Worm (Caenorhabditis elegans): ENCODE results near the gene T08G5.1.

DNA sequence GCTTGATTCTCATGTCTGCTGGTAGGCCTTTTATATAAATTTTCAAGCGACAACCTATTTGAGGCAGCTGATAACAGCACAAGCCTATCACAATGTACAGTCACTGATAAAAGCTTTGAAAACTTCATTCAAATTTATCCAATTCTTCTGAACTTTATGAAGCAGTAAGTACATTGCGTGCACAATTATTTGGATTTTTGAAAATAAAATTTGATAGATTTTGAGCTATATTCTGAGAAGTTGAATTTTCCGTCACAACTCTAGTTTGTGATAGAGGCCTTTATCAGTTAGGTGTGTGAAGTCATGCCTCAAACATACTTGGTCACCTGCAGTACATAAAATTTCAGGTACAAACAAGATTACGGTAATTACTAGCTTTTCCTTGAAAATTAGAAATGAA, at the start of gene T08G5.1, which contains the start of gene mtl-2:
- TF ChIP-seq ztf-26 (tag; optimal IDR thresholded peaks at IDR 0.05) = no peak
- TF ChIP-seq F37B4.10 (GFP tag; IDR thresholded peaks at IDR 0.05) = no peak
- TF ChIP-seq cebp-1 (GFP tag; IDR thresholded peaks at IDR 0.05) = no peak
- TF ChIP-seq cebp-1 (tag; optimal IDR thresholded peaks at IDR 0.05) = no peak
- TF ChIP-seq hrde-1 (tag; optimal IDR thresholded peaks at IDR 0.05; ENCODE audit: borderline replicate concordance) = no peak
